Fruit fly (Drosophila melanogaster) whole organism, embryonic: ENCODE results near the gene CG4951.

Source experiments
- Ada2b ChIP-seq: fragments of 200-800 bp; sonication (Bioruptor generic); IDR thresholded peaks from 2 replicates; pipeline ENCODE4 v1.3.6; 2022; ENCODE audit warnings: missing biosample characterization, missing genetic modification characterization
- Bgb ChIP-seq: fragments of 200-800 bp; sonication (Bioruptor generic); IDR thresholded peaks from 2 replicates; pipeline ENCODE4 v1.3.6; 2022; ENCODE audit warnings: missing biosample characterization, missing genetic modification characterization; ENCODE audit not compliant: partially characterized antibody
- CG1024 ChIP-seq: fragments of 200-800 bp; sonication (Bioruptor generic); IDR thresholded peaks from 2 replicates; pipeline ENCODE4 v1.3.6; 2022; ENCODE audit warnings: missing biosample characterization, missing genetic modification characterization
- CG10565 ChIP-seq: fragments of 200-800 bp; sonication (Bioruptor generic); optimal IDR thresholded peaks from 3 replicates; lab custom pipeline; 2016; ENCODE audit warnings: missing biosample characterization, mild to moderate bottlenecking, missing genetic modification characterization
- CG11398 ChIP-seq: fragments of 200-800 bp; sonication (Bioruptor generic); optimal IDR thresholded peaks from 2 replicates; lab custom pipeline; 2016; ENCODE audit warnings: missing biosample characterization, missing genetic modification characterization
- CG12744 ChIP-seq: fragments of 200-800 bp; sonication (Bioruptor generic); optimal IDR thresholded peaks from 2 replicates; lab custom pipeline; 2016; ENCODE audit warnings: missing biosample characterization, missing genetic modification characterization
- CG14667 ChIP-seq: fragments of 200-800 bp; sonication (Bioruptor generic); IDR thresholded peaks from 2 replicates; pipeline ENCODE4 v1.3.6; 2022; ENCODE audit warnings: missing biosample characterization, missing genetic modification characterization
- CG15269 ChIP-seq: fragments of 200-800 bp; sonication (Bioruptor generic); optimal IDR thresholded peaks from 2 replicates; lab custom pipeline; 2018; ENCODE audit warnings: missing biosample characterization, mild to moderate bottlenecking, missing genetic modification characterization, moderate library complexity
- CG15479 ChIP-seq: fragments of 200-800 bp; sonication (Bioruptor generic); optimal IDR thresholded peaks from 3 replicates; lab custom pipeline; 2019; ENCODE audit warnings: missing biosample characterization, mild to moderate bottlenecking, missing genetic modification characterization, moderate library complexity
- CG17186 ChIP-seq: fragments of 200-800 bp; sonication (Bioruptor generic); optimal IDR thresholded peaks from 3 replicates; lab custom pipeline; 2017; ENCODE audit warnings: missing biosample characterization, missing genetic modification reagents, missing genetic modification characterization
- CG18599 ChIP-seq: fragments of 200-800 bp; sonication (Bioruptor generic); optimal IDR thresholded peaks from 3 replicates; lab custom pipeline; 2017; ENCODE audit warnings: missing biosample characterization, missing genetic modification characterization, mild to moderate bottlenecking, moderate library complexity, missing genetic modification reagents
- CG18764 ChIP-seq: fragments of 200-800 bp; sonication (Bioruptor generic); optimal IDR thresholded peaks from 3 replicates; lab custom pipeline; 2016; ENCODE audit warnings: missing biosample characterization, missing genetic modification characterization
- CG3995 ChIP-seq: fragments of 200-800 bp; sonication (Bioruptor generic); optimal IDR thresholded peaks from 3 replicates; lab custom pipeline; 2016; ENCODE audit warnings: missing biosample characterization, missing genetic modification characterization
- CG4282 ChIP-seq: fragments of 200-800 bp; sonication (Bioruptor generic); optimal IDR thresholded peaks from 2 replicates; lab custom pipeline; 2016; ENCODE audit warnings: missing biosample characterization, missing genetic modification characterization
- CG43689 ChIP-seq: fragments of 200-800 bp; sonication (Bioruptor generic); IDR thresholded peaks from 2 replicates; pipeline ENCODE4 v1.3.6; 2022; ENCODE audit warnings: missing biosample characterization, missing genetic modification characterization
- CG4730 ChIP-seq: fragments of 200-800 bp; sonication (Bioruptor generic); IDR thresholded peaks from 2 replicates; pipeline ENCODE4 v1.3.6; 2022; ENCODE audit warnings: missing biosample characterization, missing genetic modification characterization
- CG7963 ChIP-seq: fragments of 200-800 bp; sonication (Bioruptor generic); IDR thresholded peaks from 3 replicates; pipeline ENCODE4 v1.3.6; 2022; ENCODE audit warnings: missing biosample characterization, missing genetic modification characterization; ENCODE audit not compliant: partially characterized antibody
- CG8924 ChIP-seq: fragments of 200-800 bp; optimal IDR thresholded peaks from 3 replicates; lab custom pipeline; 2019; ENCODE audit warnings: missing biosample characterization, mild to moderate bottlenecking, missing genetic modification characterization, moderate library complexity
- CG9932 ChIP-seq: fragments of 200-800 bp; sonication (Bioruptor generic); IDR thresholded peaks from 2 replicates; pipeline ENCODE4 v1.3.6; 2022; ENCODE audit warnings: missing biosample characterization, missing genetic modification characterization
- GATAe ChIP-seq: fragments of 200-800 bp; sonication (Bioruptor generic); conservative IDR thresholded peaks from 2 replicates; pipeline ENCODE4 v1.3.6; 2022; ENCODE audit warnings: missing biosample characterization, missing genetic modification characterization
- HmgD ChIP-seq: fragments of 200-800 bp; sonication (Bioruptor generic); optimal IDR thresholded peaks from 3 replicates; lab custom pipeline; 2016; ENCODE audit warnings: missing biosample characterization, missing genetic modification characterization
- Hr51 ChIP-seq, 2 experiments: fragments of 200-800 bp; sonication (Bioruptor generic); optimal IDR thresholded peaks; 2 replicates in 1 of 2; 3 replicates in 1 of 2; lab custom pipeline; 2016 to 2018; ENCODE audit warnings: missing biosample characterization in 2 of 2, missing genetic modification characterization in 2 of 2, mild to moderate bottlenecking in 1 of 2, moderate library complexity in 1 of 2
- MESR4 ChIP-seq: fragments of 200-800 bp; sonication (Bioruptor generic); optimal IDR thresholded peaks from 2 replicates; lab custom pipeline; 2018; ENCODE audit warnings: missing biosample characterization, mild to moderate bottlenecking, missing genetic modification characterization, moderate library complexity
- Meics ChIP-seq: fragments of 200-800 bp; sonication (Bioruptor generic); optimal IDR thresholded peaks from 2 replicates; lab custom pipeline; 2017; ENCODE audit warnings: missing biosample characterization, mild to moderate bottlenecking, missing genetic modification characterization
- NfI ChIP-seq: fragments of 200-800 bp; sonication (Bioruptor generic); optimal IDR thresholded peaks from 3 replicates; lab custom pipeline; 2018; ENCODE audit warnings: missing biosample characterization, mild to moderate bottlenecking, missing genetic modification characterization, moderate library complexity
- Rx ChIP-seq: fragments of 200-800 bp; sonication (Bioruptor generic); IDR thresholded peaks from 2 replicates; pipeline ENCODE4 v1.3.6; 2022; ENCODE audit warnings: missing biosample characterization, missing genetic modification characterization
- Spps ChIP-seq: fragments of 200-800 bp; sonication (Bioruptor generic); optimal IDR thresholded peaks from 2 replicates; lab custom pipeline; 2018; ENCODE audit warnings: missing biosample characterization, mild to moderate bottlenecking, missing genetic modification characterization
- Sry-β ChIP-seq: fragments of 200-800 bp; sonication (Bioruptor generic); optimal IDR thresholded peaks from 2 replicates; lab custom pipeline; 2018; ENCODE audit warnings: missing biosample characterization, mild to moderate bottlenecking, missing genetic modification characterization, moderate library complexity
- amos ChIP-seq: fragments of 200-800 bp; sonication (Bioruptor generic); IDR thresholded peaks from 2 replicates; pipeline ENCODE4 v1.3.6; 2022; ENCODE audit warnings: missing biosample characterization, missing genetic modification characterization; ENCODE audit not compliant: partially characterized antibody
- bsh ChIP-seq, 2 experiments: fragments of 200-800 bp; sonication (Bioruptor generic); optimal IDR thresholded peaks; 2 replicates each; lab custom pipeline; 2017 to 2018; ENCODE audit warnings: mild to moderate bottlenecking in 2 of 2, missing biosample characterization in 2 of 2, missing genetic modification characterization in 2 of 2, moderate library complexity in 1 of 2
- dpn ChIP-seq, 2 experiments: fragments of 200-800 bp; sonication (Bioruptor generic); optimal IDR thresholded peaks; 3 replicates each; lab custom pipeline; 2016; ENCODE audit warnings: missing biosample characterization in 2 of 2, missing genetic modification characterization in 2 of 2
- eyg ChIP-seq: fragments of 200-800 bp; sonication (Bioruptor generic); optimal IDR thresholded peaks from 3 replicates; lab custom pipeline; 2016; ENCODE audit warnings: missing biosample characterization, missing genetic modification characterization
- fd102C ChIP-seq: fragments of 200-800 bp; sonication (Bioruptor generic); optimal IDR thresholded peaks from 2 replicates; lab custom pipeline; 2018; ENCODE audit warnings: missing biosample characterization, mild to moderate bottlenecking, missing genetic modification characterization, moderate library complexity
- fd64A ChIP-seq: fragments of 200-800 bp; sonication (Bioruptor generic); optimal IDR thresholded peaks from 3 replicates; lab custom pipeline; 2018; ENCODE audit warnings: missing biosample characterization, mild to moderate bottlenecking, missing genetic modification characterization
- gfzf ChIP-seq: fragments of 200-800 bp; sonication (Bioruptor generic); optimal IDR thresholded peaks from 2 replicates; lab custom pipeline; 2016; ENCODE audit warnings: missing biosample characterization, mild to moderate bottlenecking, missing genetic modification characterization, moderate library complexity
- grn ChIP-seq: fragments of 200-800 bp; sonication (Bioruptor generic); optimal IDR thresholded peaks from 3 replicates; lab custom pipeline; 2017; ENCODE audit warnings: missing biosample characterization, missing genetic modification characterization
- hth ChIP-seq: fragments of >200 bp; optimal IDR thresholded peaks from 2 replicates; lab custom pipeline; 2017; ENCODE audit warnings: inconsistent platforms
- phol ChIP-seq: fragments of 200-800 bp; sonication (Bioruptor generic); optimal IDR thresholded peaks from 3 replicates; lab custom pipeline; 2018; ENCODE audit warnings: missing biosample characterization, mild to moderate bottlenecking, missing genetic modification characterization, moderate library complexity
- prd ChIP-seq, 3 experiments: fragments of >200 bp in 2 of 3; fragments of 200-800 bp in 1 of 3; sonication (Bioruptor generic) in 1 of 3; optimal IDR thresholded peaks in 2 of 3; IDR thresholded peaks in 1 of 3; 2 replicates in 2 of 3; 3 replicates in 1 of 3; pipeline versions ENCODE4 v1.3.6 to Lab custom; 2017 to 2022; ENCODE audit warnings: missing biosample characterization in 1 of 3, missing genetic modification characterization in 1 of 3
- ranshi ChIP-seq: fragments of 200-800 bp; sonication (Bioruptor generic); IDR thresholded peaks from 2 replicates; pipeline ENCODE4 v1.3.6; 2022; ENCODE audit warnings: missing biosample characterization, missing genetic modification characterization
- row ChIP-seq: fragments of 200-800 bp; sonication (Bioruptor generic); IDR thresholded peaks from 3 replicates; pipeline ENCODE4 v1.3.6; 2022; ENCODE audit warnings: missing biosample characterization, missing genetic modification characterization
- sens-2 ChIP-seq: fragments of 200-800 bp; sonication (Bioruptor generic); IDR thresholded peaks from 2 replicates; pipeline ENCODE4 v1.3.6; 2022; ENCODE audit warnings: missing biosample characterization, missing genetic modification characterization
- slou ChIP-seq: fragments of 200-800 bp; sonication (Bioruptor generic); optimal IDR thresholded peaks from 3 replicates; lab custom pipeline; 2016; ENCODE audit warnings: missing biosample characterization, missing genetic modification characterization
- stc ChIP-seq: fragments of 200-800 bp; sonication (Bioruptor generic); IDR thresholded peaks from 2 replicates; pipeline ENCODE4 v1.3.6; 2022; ENCODE audit warnings: missing biosample characterization, missing genetic modification characterization
- sug ChIP-seq: fragments of 200-800 bp; optimal IDR thresholded peaks from 2 replicates; lab custom pipeline; 2019; ENCODE audit warnings: missing biosample characterization, mild to moderate bottlenecking, missing genetic modification characterization, moderate library complexity
- tx ChIP-seq: fragments of 200-800 bp; sonication (Bioruptor generic); optimal IDR thresholded peaks from 2 replicates; lab custom pipeline; 2016; ENCODE audit warnings: missing biosample characterization, missing genetic modification characterization
- wdn ChIP-seq: fragments of 200-800 bp; sonication (Bioruptor generic); IDR thresholded peaks from 2 replicates; pipeline ENCODE4 v1.3.6; 2022; ENCODE audit warnings: missing biosample characterization, missing genetic modification characterization
- yki ChIP-seq: fragments of >200 bp; optimal IDR thresholded peaks from 3 replicates; lab custom pipeline; 2018

The CG4951 gene

dm6 chr3R:27937752-27938694 lies 15.9 kb downstream of the CG4951 start, which contains the start of the genes NSD and BOD1 (continued):
- TF ChIP-seq tx (no peak), yki (lab: Kevin White, UChicago) (no peak), sens-2 (GFP tag; lab: Robert Waterston, UW) (no peak), eyg (GFP tag; lab: Kevin White, UChicago) (no peak), row (GFP tag; lab: Robert Waterston, UW) (peak; percentile 92), wdn (GFP tag; lab: Robert Waterston, UW) (peak; percentile 53), CG43689 (no peak), HmgD (GFP tag; lab: Kevin White, UChicago) (peak; percentile 19), CG18599 (peak; percentile 49), fd102C (no peak), dpn (GFP tag; optimal IDR thresholded peaks at IDR 0.05; lab: Kevin White, UChicago) (peak in 1 of 2 experiments; percentile 47), sug (tag; lab: Kevin White, UChicago) (peak; percentile 40), CG1024 (0 out of 2 replicates have a peak, but pooled peaks have one; percentile 46), Rx (GFP tag; lab: Robert Waterston, UW) (peak; percentile 63; the same call in 1 of the 2 replicates), CG15269 (tag; lab: Kevin White, UChicago) (peak; percentile 51), NfI (GFP tag; lab: Kevin White, UChicago) (peak; percentile 63), fd64A (GFP tag; lab: Kevin White, UChicago) (no peak), prd (optimal IDR thresholded peaks at IDR 0.05; lab: Kevin White, UChicago) (no peak), prd (GFP tag; IDR thresholded peaks at IDR 0.05; lab: Robert Waterston, UW) (peak; percentile 78), CG4282 (peak; percentile 50), CG17186 (GFP tag; lab: Kevin White, UChicago) (peak; percentile 51), CG7963 (peak; percentile 96), Bgb (GFP tag; lab: Robert Waterston, UW) (peak; percentile 98), CG12744 (GFP tag; lab: Kevin White, UChicago) (no peak), CG18764 (GFP tag; lab: Kevin White, UChicago) (no peak), bsh (GFP tag; optimal IDR thresholded peaks at IDR 0.05; lab: Kevin White, UChicago) (peak in 1 of 2 experiments; percentile 51), CG11398 (GFP tag; lab: Kevin White, UChicago) (no peak), GATAe (GFP tag; lab: Robert Waterston, UW) (no peak), Spps (tag; lab: Kevin White, UChicago) (no peak), CG3995 (GFP tag; lab: Kevin White, UChicago) (no peak), grn (GFP tag; lab: Kevin White, UChicago) (no peak), hth (lab: Kevin White, UChicago) (no peak), amos (GFP tag; lab: Robert Waterston, UW) (peak; percentile 98), CG8924 (tag; lab: Kevin White, UChicago) (peak; percentile 54), Hr51 (GFP tag; optimal IDR thresholded peaks at IDR 0.05; lab: Kevin White, UChicago) (no peak), CG10565 (GFP tag; lab: Kevin White, UChicago) (no peak), gfzf (GFP tag; lab: Kevin White, UChicago) (peak; percentile 13), CG15479 (GFP tag; lab: Kevin White, UChicago) (no peak), Sry-β (GFP tag; lab: Kevin White, UChicago) (peak; percentile 90), Ada2b (GFP tag; lab: Robert Waterston, UW) (peak; percentile 66), CG14667 (GFP tag; lab: Robert Waterston, UW) (peak; percentile 58), Meics (GFP tag; lab: Kevin White, UChicago) (peak; percentile 53), ranshi (peak; percentile 70), phol (tag; lab: Kevin White, UChicago) (peak; percentile 63), slou (GFP tag; lab: Kevin White, UChicago) (peak; percentile 42), MESR4 (GFP tag; lab: Kevin White, UChicago) (peak; percentile 72), stc (GFP tag; lab: Robert Waterston, UW) (no peak), CG4730 (0 out of 2 replicates have a peak, but pooled peaks have one; percentile 23), CG9932 (GFP tag; lab: Robert Waterston, UW) (peak; percentile 94)
